Worm (Caenorhabditis elegans) whole organism, L2 larva: Measurements from ENCODE around the gene R04B5.1.

Source experiments
- C34F6.9 ChIP-seq: fragments of 150-350 bp; optimal IDR thresholded peaks from 2 replicates; lab custom pipeline; 2014; ENCODE audit warnings: missing biosample characterization, missing genetic modification characterization
- F13H6.1 ChIP-seq: sonication (generic microtip); optimal IDR thresholded peaks from 2 replicates; lab custom pipeline; 2016; ENCODE audit warnings: missing genetic modification characterization, missing compliant biosample characterization
- R02D3.7 ChIP-seq: fragments of 150-350 bp; optimal IDR thresholded peaks from 2 replicates; lab custom pipeline; 2014; ENCODE audit warnings: missing biosample characterization, missing genetic modification characterization
- Y55F3AM.14 ChIP-seq: fragments of 200-800 bp; sonication (Bioruptor generic); optimal IDR thresholded peaks from 2 replicates; lab custom pipeline; 2018; ENCODE audit warnings: mild to moderate bottlenecking, missing genetic modification characterization, missing compliant biosample characterization
- alr-1 ChIP-seq: fragments of 150-350 bp; optimal IDR thresholded peaks from 2 replicates; lab custom pipeline; 2014; ENCODE audit warnings: missing biosample characterization, missing genetic modification characterization
- aly-2 ChIP-seq: fragments of 150-350 bp; optimal IDR thresholded peaks from 2 replicates; lab custom pipeline; 2014; ENCODE audit warnings: missing biosample characterization, missing genetic modification characterization
- ama-1 ChIP-seq: fragments of 150-350 bp; optimal IDR thresholded peaks from 2 replicates; lab custom pipeline; 2018; ENCODE audit warnings: inconsistent platforms
- blmp-1 ChIP-seq: sonication (generic microtip); optimal IDR thresholded peaks from 2 replicates; lab custom pipeline; 2017; ENCODE audit warnings: missing genetic modification characterization, mild to moderate bottlenecking, missing compliant biosample characterization, antibody characterized with exemption, moderate library complexity; ENCODE audit not compliant: insufficient read depth
- ceh-82 ChIP-seq: fragments of 150-350 bp; optimal IDR thresholded peaks from 2 replicates; lab custom pipeline; 2014; ENCODE audit warnings: missing biosample characterization, missing genetic modification characterization
- crh-2 ChIP-seq: sonication (generic microtip); optimal IDR thresholded peaks from 2 replicates; lab custom pipeline; 2017; ENCODE audit warnings: missing biosample characterization, missing genetic modification characterization
- egl-27 ChIP-seq: sonication (generic microtip); optimal IDR thresholded peaks from 3 replicates; lab custom pipeline; 2017; ENCODE audit warnings: missing biosample characterization, missing genetic modification reagents, missing genetic modification characterization
- elt-3 ChIP-seq: sonication (generic microtip); optimal IDR thresholded peaks from 2 replicates; lab custom pipeline; 2017; ENCODE audit warnings: missing biosample characterization, missing genetic modification characterization
- fos-1 ChIP-seq: fragments of 150-350 bp; optimal IDR thresholded peaks from 2 replicates; lab custom pipeline; 2014; ENCODE audit warnings: missing biosample characterization, missing genetic modification characterization
- gmeb-1 ChIP-seq: fragments of 150-350 bp; optimal IDR thresholded peaks from 2 replicates; lab custom pipeline; 2014; ENCODE audit warnings: missing biosample characterization, missing genetic modification characterization
- lin-11 ChIP-seq: fragments of 150-350 bp; sonication (generic microtip); optimal IDR thresholded peaks from 2 replicates; lab custom pipeline; 2014; ENCODE audit warnings: missing biosample characterization, missing genetic modification characterization, inconsistent platforms, mixed read lengths
- lin-13 ChIP-seq: fragments of 150-350 bp; optimal IDR thresholded peaks from 2 replicates; lab custom pipeline; 2014; ENCODE audit warnings: missing biosample characterization, missing genetic modification reagents, missing genetic modification characterization
- lin-39 ChIP-seq: fragments of 150-350 bp; optimal IDR thresholded peaks from 2 replicates; lab custom pipeline; 2014; ENCODE audit warnings: missing biosample characterization, missing genetic modification reagents, missing genetic modification characterization
- lsy-2 ChIP-seq, 2 experiments: fragments of 150-350 bp in 1 of 2; sonication (generic microtip) in 1 of 2; optimal IDR thresholded peaks; 2 replicates each; lab custom pipeline; 2014 to 2017; ENCODE audit warnings: missing biosample characterization in 2 of 2, missing genetic modification characterization in 2 of 2
- mab-5 ChIP-seq: fragments of 150-350 bp; optimal IDR thresholded peaks from 2 replicates; lab custom pipeline; 2014; ENCODE audit warnings: missing biosample characterization, missing genetic modification characterization
- mbf-1 ChIP-seq: sonication (generic microtip); optimal IDR thresholded peaks from 2 replicates; lab custom pipeline; 2017; ENCODE audit warnings: missing biosample characterization, missing genetic modification characterization
- mdl-1 ChIP-seq, 2 experiments: fragments of 150-350 bp in 1 of 2; sonication (generic microtip) in 1 of 2; optimal IDR thresholded peaks; 2 replicates each; lab custom pipeline; 2017; ENCODE audit warnings: missing biosample characterization in 2 of 2, missing genetic modification characterization in 2 of 2
- nhr-10 ChIP-seq: sonication (generic microtip); optimal IDR thresholded peaks from 2 replicates; lab custom pipeline; 2017; ENCODE audit warnings: missing biosample characterization, missing genetic modification characterization
- nhr-11 ChIP-seq: fragments of 150-350 bp; optimal IDR thresholded peaks from 2 replicates; lab custom pipeline; 2014; ENCODE audit warnings: missing biosample characterization, missing genetic modification characterization
- nhr-12 ChIP-seq: fragments of 150-350 bp; optimal IDR thresholded peaks from 2 replicates; lab custom pipeline; 2014; ENCODE audit warnings: missing biosample characterization, missing genetic modification characterization
- nhr-129 ChIP-seq: fragments of 150-350 bp; optimal IDR thresholded peaks from 2 replicates; lab custom pipeline; 2014; ENCODE audit warnings: missing biosample characterization, missing genetic modification characterization
- nhr-21 ChIP-seq: fragments of 150-350 bp; optimal IDR thresholded peaks from 2 replicates; lab custom pipeline; 2014; ENCODE audit warnings: missing biosample characterization, missing genetic modification characterization
- nhr-23 ChIP-seq: fragments of 150-350 bp; optimal IDR thresholded peaks from 2 replicates; lab custom pipeline; 2014; ENCODE audit warnings: missing biosample characterization, missing genetic modification reagents, missing genetic modification characterization
- nhr-237 ChIP-seq: fragments of 150-350 bp; optimal IDR thresholded peaks from 2 replicates; lab custom pipeline; 2014; ENCODE audit warnings: missing biosample characterization, missing genetic modification characterization
- nhr-25 ChIP-seq: fragments of 150-350 bp; sonication (generic microtip); optimal IDR thresholded peaks from 3 replicates; lab custom pipeline; 2014; ENCODE audit warnings: missing biosample characterization, missing genetic modification characterization
- nhr-6 ChIP-seq: fragments of 150-350 bp; optimal IDR thresholded peaks from 2 replicates; lab custom pipeline; 2014; ENCODE audit warnings: missing biosample characterization, missing genetic modification characterization
- sem-4 ChIP-seq: fragments of 150-350 bp; optimal IDR thresholded peaks from 2 replicates; lab custom pipeline; 2014; ENCODE audit warnings: missing biosample characterization, missing genetic modification reagents, missing genetic modification characterization
- skn-1 ChIP-seq: sonication (generic microtip); optimal IDR thresholded peaks from 2 replicates; lab custom pipeline; 2017; ENCODE audit warnings: missing biosample characterization, missing genetic modification characterization
- sma-3 ChIP-seq: sonication (generic microtip); optimal IDR thresholded peaks from 2 replicates; lab custom pipeline; 2016; ENCODE audit warnings: missing genetic modification reagents, missing genetic modification characterization, missing compliant biosample characterization
- sma-9 ChIP-seq, 2 experiments: fragments of 150-350 bp in 1 of 2; sonication (generic microtip) in 1 of 2; optimal IDR thresholded peaks; 2 replicates each; lab custom pipeline; 2014 to 2016; ENCODE audit warnings: missing genetic modification characterization in 2 of 2, mild to moderate bottlenecking in 1 of 2, missing biosample characterization in 1 of 2, missing compliant biosample characterization in 1 of 2, missing genetic modification reagents in 1 of 2, moderate library complexity in 1 of 2
- snpc-4 ChIP-seq: fragments of 150-350 bp; optimal IDR thresholded peaks from 2 replicates; lab custom pipeline; 2014; ENCODE audit warnings: missing biosample characterization, missing genetic modification characterization
- unc-39 ChIP-seq: fragments of 150-350 bp; optimal IDR thresholded peaks from 2 replicates; lab custom pipeline; 2014; ENCODE audit warnings: missing biosample characterization, missing genetic modification characterization
- unc-55 ChIP-seq: fragments of 150-350 bp; sonication (generic microtip); optimal IDR thresholded peaks from 3 replicates; lab custom pipeline; 2014; ENCODE audit warnings: missing biosample characterization, missing genetic modification reagents, missing genetic modification characterization
- unc-62 ChIP-seq: fragments of 150-350 bp; optimal IDR thresholded peaks from 2 replicates; lab custom pipeline; 2014; ENCODE audit warnings: missing biosample characterization, missing genetic modification reagents, missing genetic modification characterization
- zag-1 ChIP-seq: fragments of 150-350 bp; optimal IDR thresholded peaks from 2 replicates; lab custom pipeline; 2014; ENCODE audit warnings: missing biosample characterization, missing genetic modification characterization
- ztf-1 ChIP-seq: fragments of 200-800 bp; sonication (Bioruptor generic); conservative IDR thresholded peaks from 2 replicates; pipeline ENCODE4 v1.3.6; 2022; ENCODE audit warnings: missing genetic modification characterization, missing compliant biosample characterization
- ztf-11 ChIP-seq: sonication (generic microtip); optimal IDR thresholded peaks from 2 replicates; lab custom pipeline; 2017; ENCODE audit warnings: missing biosample characterization, missing genetic modification characterization
- ztf-4 ChIP-seq: fragments of 150-350 bp; optimal IDR thresholded peaks from 2 replicates; lab custom pipeline; 2014; ENCODE audit warnings: missing biosample characterization, missing genetic modification characterization

R04B5.1 gene

DNA sequence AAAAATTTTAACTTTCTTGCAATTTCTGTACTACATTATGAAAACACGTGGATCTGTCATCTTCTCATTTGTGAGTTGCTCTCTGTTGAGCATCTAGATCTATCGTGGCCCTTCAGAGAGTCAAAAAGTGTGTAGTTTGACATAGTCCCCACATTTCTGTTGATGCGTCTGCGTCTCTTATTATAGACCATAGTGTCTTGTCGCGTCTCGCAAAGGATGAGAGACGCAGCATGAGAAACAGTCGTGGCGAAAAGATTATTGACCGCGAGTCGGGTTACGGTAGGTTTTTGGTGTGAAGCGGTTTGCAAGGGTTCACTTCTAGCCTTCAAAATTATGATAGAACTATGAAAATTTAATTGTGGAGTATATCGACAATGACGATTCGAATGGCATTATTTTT, 35.9 kb downstream of the R04B5.1 start:
- TF ChIP-seq elt-3 (tag; lab: Kevin White, UChicago) (no peak), fos-1 (tag; lab: Kevin White, UChicago) (peak; percentile 46), alr-1 (tag; lab: Kevin White, UChicago) (no peak), lin-11 (tag; lab: Kevin White, UChicago) (peak; percentile 27), nhr-21 (peak; percentile 39), ceh-82 (tag; lab: Kevin White, UChicago) (no peak), sma-9 (GFP tag; optimal IDR thresholded peaks at IDR 0.05; lab: Kevin White, UChicago) (peak; percentile 95), sma-9 (tag; optimal IDR thresholded peaks at IDR 0.05; lab: Kevin White, UChicago) (no peak), unc-62 (GFP tag; lab: Kevin White, UChicago) (no peak), unc-55 (GFP tag; lab: Kevin White, UChicago) (peak; percentile 74), C34F6.9 (tag; lab: Kevin White, UChicago) (peak; percentile 84), sem-4 (peak; percentile 4), crh-2 (tag; lab: Kevin White, UChicago) (peak; percentile 81), ztf-4 (tag; lab: Kevin White, UChicago) (no peak), nhr-129 (peak; percentile 80), zag-1 (tag; lab: Kevin White, UChicago) (peak; percentile 28), R02D3.7 (tag; lab: Kevin White, UChicago) (no peak), lsy-2 (tag; optimal IDR thresholded peaks at IDR 0.05; lab: Kevin White, UChicago) (peak; percentile 89 to 98), nhr-10 (peak; percentile 8), nhr-6 (tag; lab: Kevin White, UChicago) (peak; percentile 23), nhr-25 (tag; lab: Kevin White, UChicago) (peak; percentile 3), lin-13 (GFP tag; lab: Kevin White, UChicago) (peak; percentile 40), F13H6.1 (tag; lab: Kevin White, UChicago) (peak; percentile 80), egl-27 (tag; lab: Kevin White, UChicago) (peak; percentile 71), mab-5 (peak; percentile 36), gmeb-1 (peak; percentile 42), aly-2 (tag; lab: Kevin White, UChicago) (no peak), mdl-1 (tag; optimal IDR thresholded peaks at IDR 0.05; lab: Kevin White, UChicago) (peak in 1 of 2 experiments; percentile 71), sma-3 (GFP tag; lab: Kevin White, UChicago) (peak; percentile 53)

DNA sequence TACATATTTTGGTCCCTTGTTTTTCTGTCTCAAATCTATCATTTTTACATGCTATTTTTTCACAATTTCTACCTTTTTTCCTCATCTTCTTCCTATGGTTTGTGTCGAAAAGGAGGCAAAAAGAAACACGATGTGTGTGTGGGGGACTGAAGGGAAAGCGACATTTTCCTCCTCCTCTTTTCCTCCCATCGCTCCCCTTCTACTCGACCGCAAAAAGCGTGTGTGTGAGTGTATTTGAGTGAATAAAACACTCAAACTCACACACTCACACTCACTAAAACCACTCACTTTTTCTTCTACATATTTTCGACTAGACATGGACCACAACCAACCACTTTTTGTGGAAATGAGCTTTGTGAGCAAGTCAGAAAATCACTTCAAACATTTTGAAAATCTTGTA, 36.7 kb downstream of the R04B5.1 start:
- TF ChIP-seq lsy-2 (tag; optimal IDR thresholded peaks at IDR 0.05; lab: Kevin White, UChicago) (peak; percentile 17 to 64), mdl-1 (tag; optimal IDR thresholded peaks at IDR 0.05; lab: Kevin White, UChicago) (peak in 1 of 2 experiments; percentile 29), nhr-129 (peak; percentile 67), snpc-4 (peak; percentile 2), unc-62 (GFP tag; lab: Kevin White, UChicago) (no peak), ceh-82 (tag; lab: Kevin White, UChicago) (no peak), blmp-1 (tag; lab: Kevin White, UChicago) (peak; percentile 31), sma-9 (GFP tag; optimal IDR thresholded peaks at IDR 0.05; lab: Kevin White, UChicago) (peak; percentile 3), sma-9 (tag; optimal IDR thresholded peaks at IDR 0.05; lab: Kevin White, UChicago) (no peak), F13H6.1 (tag; lab: Kevin White, UChicago) (peak; percentile 47), crh-2 (tag; lab: Kevin White, UChicago) (peak; percentile 24), lin-39 (tag; lab: Kevin White, UChicago) (no peak), sem-4 (peak; percentile 28), C34F6.9 (tag; lab: Kevin White, UChicago) (peak; percentile 52), unc-55 (GFP tag; lab: Kevin White, UChicago) (peak; percentile 65), nhr-6 (tag; lab: Kevin White, UChicago) (peak; percentile 42)

ce11 chrV:10039837-10040236, 38.3 kb downstream of the R04B5.1 start:
- TF ChIP-seq nhr-12 (tag; lab: Kevin White, UChicago) (no peak), lin-11 (tag; lab: Kevin White, UChicago) (peak; percentile 28), mbf-1 (no peak), nhr-11 (tag; lab: Kevin White, UChicago) (no peak), nhr-25 (tag; lab: Kevin White, UChicago) (peak; percentile 76), C34F6.9 (tag; lab: Kevin White, UChicago) (peak; percentile 75), gmeb-1 (peak; percentile 47), fos-1 (tag; lab: Kevin White, UChicago) (peak; percentile 81), skn-1 (tag; lab: Kevin White, UChicago) (no peak), mab-5 (peak; percentile 24), crh-2 (tag; lab: Kevin White, UChicago) (peak; percentile 73), blmp-1 (tag; lab: Kevin White, UChicago) (peak; percentile 6), elt-3 (tag; lab: Kevin White, UChicago) (no peak), sem-4 (peak; percentile 67), unc-55 (GFP tag; lab: Kevin White, UChicago) (peak; percentile 65), ztf-4 (tag; lab: Kevin White, UChicago) (no peak), aly-2 (tag; lab: Kevin White, UChicago) (no peak), ztf-1 (GFP tag; lab: Robert Waterston, UW) (no peak), ztf-11 (tag; lab: Kevin White, UChicago) (no peak), lin-13 (GFP tag; lab: Kevin White, UChicago) (peak; percentile 34), nhr-6 (tag; lab: Kevin White, UChicago) (peak; percentile 27), F13H6.1 (tag; lab: Kevin White, UChicago) (peak; percentile 82), ama-1 (no peak), unc-39 (tag; lab: Kevin White, UChicago) (no peak), nhr-23 (tag; lab: Kevin White, UChicago) (no peak), lsy-2 (tag; optimal IDR thresholded peaks at IDR 0.05; lab: Kevin White, UChicago) (peak; percentile 19 to 86), zag-1 (tag; lab: Kevin White, UChicago) (no peak), nhr-237 (no peak), nhr-21 (peak; percentile 11), Y55F3AM.14 (peak; percentile 50), sma-9 (GFP tag; optimal IDR thresholded peaks at IDR 0.05; lab: Kevin White, UChicago) (peak; percentile 81), sma-9 (tag; optimal IDR thresholded peaks at IDR 0.05; lab: Kevin White, UChicago) (no peak), snpc-4 (peak; percentile 11), ceh-82 (tag; lab: Kevin White, UChicago) (no peak), nhr-129 (peak; percentile 84), mdl-1 (tag; optimal IDR thresholded peaks at IDR 0.05; lab: Kevin White, UChicago) (peak in 1 of 2 experiments; percentile 6), sma-3 (GFP tag; lab: Kevin White, UChicago) (peak; percentile 71)
